Worm (Caenorhabditis elegans) whole organism, L4 larva: ENCODE data around the gene C50A2.3.
A peak's percentile ranks its signal among the peaks of the same experiment; 100 is the strongest.

Experiments
- F49E8.2 ChIP-seq: sonication (generic microtip); optimal IDR thresholded peaks from 2 replicates; lab custom pipeline; 2016; ENCODE audit warnings: missing compliant biosample characterization, mild to moderate bottlenecking, missing genetic modification characterization, borderline replicate concordance
- aha-1 ChIP-seq: fragments of 150-350 bp; peaks from one replicate; lab custom pipeline; 2014; ENCODE audit warnings: missing biosample characterization, missing genetic modification characterization
- arid-1 ChIP-seq: fragments of 200-800 bp; sonication (Bioruptor generic); conservative IDR thresholded peaks from 2 replicates; pipeline ENCODE4 v1.3.6; 2022; ENCODE audit warnings: missing genetic modification reagents, missing genetic modification characterization, missing compliant biosample characterization
- attf-4 ChIP-seq: sonication (generic microtip); optimal IDR thresholded peaks from 3 replicates; lab custom pipeline; 2017; ENCODE audit warnings: missing biosample characterization, missing genetic modification characterization
- lin-13 ChIP-seq: fragments of 150-350 bp; optimal IDR thresholded peaks from 2 replicates; lab custom pipeline; 2014; ENCODE audit warnings: missing biosample characterization, missing genetic modification reagents, missing genetic modification characterization
- mep-1 ChIP-seq: fragments of 150-350 bp; sonication (generic microtip); optimal IDR thresholded peaks from 3 replicates; lab custom pipeline; 2014; ENCODE audit warnings: missing biosample characterization, missing genetic modification characterization
- nhr-25 ChIP-seq: sonication (generic microtip); optimal IDR thresholded peaks from 2 replicates; lab custom pipeline; 2017; ENCODE audit warnings: missing genetic modification characterization, mild to moderate bottlenecking, missing compliant biosample characterization, antibody characterized with exemption, moderate library complexity, borderline replicate concordance; ENCODE audit not compliant: insufficient read depth
- nhr-77 ChIP-seq: fragments of 150-350 bp; optimal IDR thresholded peaks from 2 replicates; lab custom pipeline; 2014; ENCODE audit warnings: missing biosample characterization, missing genetic modification characterization
- pqm-1 ChIP-seq: sonication (generic microtip); optimal IDR thresholded peaks from 2 replicates; lab custom pipeline; 2017; ENCODE audit warnings: missing biosample characterization, missing genetic modification characterization
- skn-1 ChIP-seq: fragments of 150-350 bp; optimal IDR thresholded peaks from 2 replicates; lab custom pipeline; 2014; ENCODE audit warnings: missing biosample characterization, missing genetic modification characterization

DNA sequence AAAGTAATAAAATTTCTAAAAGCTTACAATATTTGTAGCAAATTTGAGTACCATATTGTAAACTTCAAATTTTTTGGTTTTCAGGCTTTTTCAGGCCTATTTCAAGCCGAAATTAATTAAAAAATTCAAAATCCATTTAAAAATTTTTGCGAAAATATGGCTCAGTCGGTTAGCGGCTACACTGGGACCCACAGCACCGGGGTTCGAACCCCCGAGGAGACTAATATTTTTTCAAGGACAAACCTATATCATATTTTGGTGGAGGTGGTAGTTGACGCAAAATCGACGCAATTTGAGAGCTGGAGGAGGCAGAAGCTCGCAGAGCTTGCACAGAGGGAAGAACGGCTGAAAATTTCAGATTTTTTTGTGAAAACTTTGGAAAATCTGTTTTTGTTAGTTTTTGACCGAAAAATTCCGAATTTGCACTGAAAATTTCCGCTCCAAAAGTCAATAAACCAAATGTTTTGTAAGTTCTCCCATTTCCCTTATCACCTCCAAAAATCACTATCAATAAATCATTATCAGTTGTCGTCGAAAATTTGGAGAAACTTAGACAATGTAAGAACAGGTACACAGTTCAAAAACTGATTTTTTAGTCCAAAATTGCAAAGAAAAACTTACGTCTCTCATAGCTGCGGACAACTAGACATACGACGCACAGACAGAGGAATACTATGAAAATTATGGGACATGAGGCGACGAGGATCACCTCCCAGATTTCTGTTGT is 9.2 kb downstream of the C50A2.3 start:
- TF ChIP-seq skn-1 (tag; lab: Kevin White, UChicago) (no peak), F49E8.2 (tag; lab: Kevin White, UChicago) (no peak), lin-13 (GFP tag; lab: Kevin White, UChicago) (no peak), nhr-77 (peak; percentile 4), mep-1 (tag; lab: Kevin White, UChicago) (no peak), attf-4 (no peak), aha-1 (tag; lab: Kevin White, UChicago) (no peak), arid-1 (no peak), pqm-1 (peak; percentile 64), nhr-25 (tag; lab: Kevin White, UChicago) (no peak)
